Fruit fly (Drosophila melanogaster) ovary, adult (tissue): Measurements from ENCODE around the gene CG7352.
A peak's percentile ranks its signal among the peaks of the same experiment; 100 is the strongest.

ENCODE experiments used
- CG17801 ChIP-seq: fragments of 200-800 bp; optimal IDR thresholded peaks from 2 replicates; lab custom pipeline; 2019; ENCODE audit warnings: missing biosample characterization, mild to moderate bottlenecking, missing genetic modification characterization, moderate library complexity; ENCODE audit not compliant: partially characterized antibody

Gene CG7352

DNA sequence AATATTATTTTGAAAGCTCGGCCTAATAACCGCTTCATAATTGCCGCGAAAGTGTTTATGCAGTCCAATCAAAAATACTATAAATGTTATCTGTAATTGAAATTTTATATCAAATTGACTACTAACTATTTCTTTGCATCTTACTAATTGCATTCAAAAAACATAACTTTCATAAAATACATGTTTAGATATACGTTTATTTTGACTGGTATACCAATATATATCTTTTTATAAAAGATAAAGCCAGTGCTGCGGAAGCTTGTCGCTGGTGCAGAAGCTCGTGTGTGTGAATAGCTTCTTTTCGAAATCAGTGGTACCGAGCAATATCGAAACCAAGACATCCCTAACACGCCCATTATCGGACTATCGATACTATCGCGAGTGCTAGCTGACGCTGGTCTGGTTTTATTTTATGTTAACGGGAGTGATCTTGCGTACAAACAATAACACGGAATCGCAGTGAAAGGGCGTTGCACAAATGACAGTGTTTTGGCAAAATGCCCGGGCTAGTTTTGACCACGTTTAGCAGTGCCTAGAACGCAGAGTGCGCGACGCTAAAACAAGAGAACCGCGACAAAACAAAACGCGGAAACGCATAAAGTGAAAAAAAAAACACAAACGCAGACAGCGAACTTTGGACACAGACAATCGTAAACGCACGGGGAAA is 2.2 kb downstream of the CG7352 start, which contains the start of gene Atg13:
Atg13 (plus strand) TSS at position 367 of the 667 bp plus-strand sequence.
- peak; percentile 69 for TF ChIP-seq CG17801 (GFP tag; lab: Kevin White, UChicago)

DNA sequence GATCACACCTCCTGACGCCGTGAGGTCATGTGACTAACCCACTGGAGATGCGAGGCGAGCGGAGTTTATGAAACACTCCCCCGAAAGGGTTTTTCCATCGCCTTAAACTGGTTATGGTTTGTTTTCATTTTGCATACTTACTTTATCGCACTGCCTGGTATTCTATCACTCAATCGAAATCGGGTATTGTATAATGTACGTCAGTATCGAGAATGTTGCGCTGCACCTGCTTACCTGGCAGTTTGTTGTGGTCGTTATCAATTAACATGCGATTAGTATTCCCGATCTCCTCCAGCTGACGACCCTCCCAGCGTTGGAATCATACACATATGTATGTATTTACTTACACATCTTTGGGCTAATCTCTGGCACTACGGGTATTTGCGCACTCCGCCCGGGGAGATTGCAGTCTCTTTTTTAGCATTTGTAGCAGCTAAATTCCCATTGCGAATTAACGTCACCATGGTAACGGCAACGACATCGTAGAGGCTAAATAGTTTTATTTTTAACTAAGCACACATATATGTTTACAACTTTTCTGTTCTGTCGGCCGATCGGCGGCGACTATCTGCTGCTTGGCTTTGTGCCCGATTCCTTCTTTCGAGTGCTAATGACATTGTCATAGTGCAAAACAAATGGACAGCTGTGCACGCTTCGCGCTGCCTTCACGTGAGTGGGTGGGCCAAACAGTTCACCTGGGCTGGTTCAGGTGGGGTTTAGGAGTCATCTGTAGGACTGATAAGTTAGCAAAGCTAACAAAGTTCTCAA is 5.8 kb downstream of the CG7352 start:
- TF ChIP-seq CG17801 (GFP tag; lab: Kevin White, UChicago): no peak

DNA sequence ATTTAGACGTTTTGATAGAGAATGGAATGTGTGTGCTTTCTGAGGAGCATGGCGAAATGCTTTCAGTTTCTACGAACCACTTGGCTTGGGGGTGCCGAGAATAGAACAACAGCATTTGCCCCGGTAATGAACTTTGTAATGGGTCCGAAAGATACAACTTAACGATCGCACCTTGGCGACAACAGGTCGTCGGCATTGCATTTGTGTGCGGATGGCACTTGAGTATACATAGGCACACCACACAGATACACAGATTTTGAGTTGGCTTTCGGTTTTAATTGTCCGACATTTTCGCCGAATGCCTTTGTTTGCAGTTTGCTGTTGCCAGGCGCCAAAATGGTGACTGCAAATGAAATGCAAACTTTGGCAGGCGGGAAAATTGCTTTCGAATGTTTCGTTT is 6.6 kb downstream of the CG7352 start:
- TF ChIP-seq CG17801 (GFP tag; lab: Kevin White, UChicago): no peak

DNA sequence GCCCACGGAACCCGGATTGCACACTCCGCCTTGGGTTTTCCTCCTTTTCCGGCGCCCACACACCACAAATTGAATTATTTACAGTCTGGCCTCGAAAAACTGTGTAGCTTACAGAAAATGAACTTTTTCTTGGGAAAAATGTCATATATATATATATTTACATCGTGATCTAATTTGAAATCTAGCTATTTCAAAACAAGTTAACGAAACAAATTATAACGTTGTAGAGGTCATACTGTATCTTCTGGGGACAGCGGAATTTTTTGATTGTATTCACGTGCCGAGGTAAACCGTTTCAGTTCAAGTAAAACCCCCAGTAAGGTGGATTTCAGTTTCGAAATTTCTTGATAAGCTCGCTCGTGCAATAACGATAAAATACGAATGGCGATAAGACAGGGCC is 7.1 kb downstream of the CG7352 start:
- TF ChIP-seq CG17801 (GFP tag; lab: Kevin White, UChicago): peak; percentile 66

DNA sequence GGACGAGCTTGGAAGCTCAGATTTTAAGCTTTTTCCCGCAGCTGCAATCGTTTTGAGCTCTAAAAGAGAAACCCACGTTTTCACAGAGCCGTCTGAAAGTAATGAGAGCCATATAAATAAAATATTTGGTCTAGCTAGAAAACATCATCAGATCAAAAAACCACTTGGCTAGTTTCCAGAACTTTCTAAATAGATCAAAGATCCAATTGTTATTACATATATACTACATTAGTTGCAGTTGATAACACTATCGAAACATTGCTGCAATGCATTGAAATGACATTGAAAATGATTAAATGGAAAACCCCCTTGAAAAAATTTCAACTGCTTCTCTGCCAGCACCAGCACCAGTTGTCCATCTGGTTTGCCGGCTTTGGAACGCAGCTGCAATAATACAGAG is 7.6 kb downstream of the CG7352 start:
- TF ChIP-seq CG17801 (GFP tag; lab: Kevin White, UChicago): peak; percentile 63

DNA sequence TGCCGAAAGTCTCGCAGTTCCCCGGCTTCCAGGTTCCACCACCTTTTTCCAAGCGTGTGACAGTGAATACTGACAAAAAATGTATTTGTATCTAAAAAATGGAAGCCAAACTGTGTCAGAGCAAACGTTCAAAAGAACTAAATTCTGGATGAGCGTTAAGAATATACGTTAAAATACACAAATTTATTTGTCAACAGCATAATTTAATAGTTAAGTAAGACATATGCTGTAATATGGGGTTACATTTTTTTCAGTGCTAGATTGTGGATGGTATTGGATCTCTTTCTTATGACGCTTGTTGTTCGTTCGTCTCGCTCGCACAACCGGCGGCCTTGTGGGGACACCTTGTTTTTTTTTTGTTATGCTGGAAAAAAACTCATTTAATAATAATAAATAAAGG is 8.2 kb downstream of the CG7352 start:
- TF ChIP-seq CG17801 (GFP tag; lab: Kevin White, UChicago): no peak

DNA sequence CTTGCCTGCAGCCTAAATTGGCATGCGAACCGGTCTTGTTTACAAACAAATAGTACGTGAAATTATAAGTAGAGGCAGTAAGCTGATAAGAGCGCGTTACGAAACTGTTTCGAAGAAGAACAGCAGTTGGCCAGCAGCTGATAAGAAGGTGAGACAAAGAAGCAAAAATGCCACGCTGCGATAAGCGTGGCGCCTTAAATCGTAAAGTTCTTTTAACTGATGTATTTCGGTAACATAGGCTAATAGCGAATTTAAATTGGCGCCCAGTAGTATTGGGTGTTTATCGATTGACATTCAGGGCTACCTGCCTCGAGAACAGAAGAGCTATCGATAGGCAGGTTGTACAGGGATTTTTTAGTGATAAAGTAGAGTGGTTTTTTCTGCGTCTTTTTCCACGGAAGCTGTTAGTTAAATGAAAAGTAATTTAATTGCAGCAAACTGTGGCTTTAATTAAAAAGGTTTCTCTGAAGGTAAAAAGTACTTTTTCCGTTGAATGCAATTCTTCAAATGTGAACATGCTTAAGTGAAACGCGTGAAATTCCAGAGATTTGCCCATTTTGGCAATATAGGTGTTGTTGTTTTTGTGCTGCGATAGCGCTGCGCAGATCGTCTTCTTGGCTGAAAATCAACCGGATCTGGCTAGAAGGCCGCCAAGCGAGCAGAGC is 9.4 kb downstream of the CG7352 start, which contains the start of gene stck:
stck (plus strand) TSS at position 353 of the 665 bp plus-strand sequence.
- no peak for TF ChIP-seq CG17801 (GFP tag; lab: Kevin White, UChicago)

DNA sequence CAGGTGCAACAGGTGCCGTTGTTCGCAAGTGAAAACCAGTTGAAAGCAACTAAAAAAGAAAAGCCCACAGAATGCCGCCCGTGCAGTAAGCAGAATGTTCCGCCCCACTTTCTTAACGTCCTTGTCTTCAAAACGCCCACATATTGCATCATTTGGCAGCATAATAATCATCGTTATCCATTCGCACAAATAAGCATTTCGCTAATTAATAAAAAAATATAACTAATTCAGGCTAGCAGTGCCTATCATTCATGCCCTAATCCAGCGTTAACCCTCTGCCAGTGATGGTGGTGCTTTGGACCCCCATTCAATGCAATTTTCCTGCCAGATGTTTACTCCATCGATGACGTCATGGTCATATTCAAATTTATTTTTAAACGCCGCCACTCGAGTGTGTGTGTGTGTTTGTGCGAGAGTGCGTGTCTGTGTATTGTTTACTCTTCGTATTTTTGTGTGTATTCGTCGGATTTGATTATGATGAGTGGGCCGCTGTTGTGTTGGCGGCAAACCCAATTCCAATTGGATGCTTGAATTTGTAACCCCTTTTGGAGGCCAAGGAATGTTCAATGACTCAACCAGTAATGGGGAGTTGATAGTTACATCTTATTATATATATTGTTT is 10.1 kb downstream of the CG7352 start:
- no peak for TF ChIP-seq CG17801 (GFP tag; lab: Kevin White, UChicago)

DNA sequence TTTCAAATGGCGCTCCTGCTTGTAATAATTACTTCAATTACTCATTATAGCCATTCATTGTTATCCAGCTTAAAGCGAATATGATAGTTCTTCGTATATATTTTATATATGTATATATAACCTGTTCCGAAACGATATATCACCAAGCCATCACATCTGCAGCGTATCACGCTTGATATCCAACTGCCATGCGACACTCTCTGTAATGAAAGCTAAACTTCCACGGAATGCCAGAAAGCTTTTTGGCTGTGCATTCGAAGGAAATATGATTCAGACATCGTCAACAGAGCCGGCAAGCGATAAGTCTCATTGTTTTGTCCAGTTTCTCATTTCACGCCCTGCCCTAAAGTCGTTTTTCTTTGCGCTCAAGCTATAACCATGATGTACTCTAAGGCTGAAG is 10.6 kb downstream of the CG7352 start:
- no peak for TF ChIP-seq CG17801 (GFP tag; lab: Kevin White, UChicago)

DNA sequence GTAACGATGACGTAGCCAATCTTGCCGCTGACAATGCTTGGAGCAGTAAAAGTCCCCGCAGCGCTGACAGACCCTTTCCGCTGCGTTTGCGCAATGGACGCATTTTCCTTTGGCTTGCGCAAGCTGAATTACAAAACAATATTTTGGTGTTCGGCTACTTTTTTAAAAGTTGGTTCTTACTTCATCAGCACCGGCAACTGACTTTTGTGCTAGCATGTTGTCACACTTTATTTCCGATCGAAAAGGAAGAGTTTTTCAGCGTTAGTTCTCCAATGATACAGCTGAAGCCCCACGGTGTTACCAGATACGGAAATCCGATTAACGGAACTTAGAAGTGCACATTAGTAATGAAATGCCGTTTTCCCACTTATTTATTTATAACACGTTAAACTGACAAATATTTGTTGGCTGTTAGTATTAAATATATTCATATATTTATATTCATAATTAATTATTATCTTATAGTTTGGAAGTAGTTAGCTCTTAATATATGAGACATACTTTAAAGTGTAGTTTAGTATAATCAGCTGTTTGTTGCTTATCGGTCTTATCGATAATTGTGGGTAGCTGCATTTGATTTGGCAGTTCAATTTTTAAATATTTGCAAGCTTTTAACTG is 15.0 kb downstream of the CG7352 start, which contains the start of the genes Veneno and CG7963:
Veneno (minus strand) TSS at position 296 of the 618 bp plus-strand sequence.
CG7963 (plus strand) TSS at position 568 of the 618 bp plus-strand sequence.
- no peak for TF ChIP-seq CG17801 (GFP tag; lab: Kevin White, UChicago)

DNA sequence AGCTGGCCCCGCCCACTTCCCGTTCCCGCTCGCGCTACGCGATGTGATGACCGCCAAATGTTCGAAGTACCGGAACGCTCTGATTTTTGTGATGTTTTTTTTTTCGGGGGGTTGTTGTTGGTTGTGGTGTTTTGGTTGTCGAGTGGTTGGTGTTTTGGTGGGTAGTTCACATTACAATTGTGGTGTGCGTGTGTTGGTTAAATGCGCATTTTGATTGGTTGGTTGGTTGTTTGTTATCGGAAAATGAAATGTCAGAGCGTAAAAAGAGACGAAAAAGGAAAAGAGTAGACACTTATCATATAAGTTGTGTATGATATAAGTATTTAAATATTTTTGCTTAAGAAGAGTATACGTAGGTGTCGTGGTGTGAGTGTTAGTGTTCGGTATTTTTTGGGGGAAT is 21.2 kb downstream of the CG7352 start:
- no peak for TF ChIP-seq CG17801 (GFP tag; lab: Kevin White, UChicago)

DNA sequence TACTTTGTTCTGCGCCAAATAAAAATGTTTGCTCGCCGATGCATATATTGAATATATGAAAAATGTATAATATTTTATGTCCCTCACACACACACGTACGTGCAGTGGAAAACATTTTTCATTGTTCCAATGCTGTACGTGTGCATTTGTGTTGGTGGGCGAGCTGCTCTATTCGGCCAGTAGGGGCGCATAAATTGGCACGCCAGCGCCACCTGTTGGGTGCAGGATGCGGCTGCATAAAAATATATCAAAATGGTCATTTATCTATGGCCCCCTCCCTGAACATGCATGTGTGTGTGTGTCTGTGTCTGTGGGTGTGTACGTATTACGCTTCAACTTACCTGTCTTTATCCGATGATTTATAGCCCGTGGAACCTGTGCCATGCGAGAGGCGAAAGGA is 42.3 kb downstream of the CG7352 start:
- no peak for TF ChIP-seq CG17801 (GFP tag; lab: Kevin White, UChicago)
